Fruit fly (Drosophila melanogaster): ENCODE measurements around the gene CG17378.
A peak's percentile ranks its signal among the peaks of the same experiment; 100 is the strongest.

CG17378 gene

dm6 chr2L:6819230-6820049 is 45.6 kb downstream of the CG17378 start (continued):
- TF ChIP-seq tll (GFP tag; optimal IDR thresholded peaks at IDR 0.05) (no peak), Hsf (GFP tag; optimal IDR thresholded peaks at IDR 0.05) (peak; percentile 21), CG31441 (GFP tag; IDR thresholded peaks at IDR 0.05) (peak; percentile 55), hkb (optimal IDR thresholded peaks at IDR 0.05) (no peak), hkb (GFP tag; IDR thresholded peaks at IDR 0.05) (no peak), zfh1 (GFP tag; IDR thresholded peaks at IDR 0.05) (no peak), nmo (GFP tag; optimal IDR thresholded peaks at IDR 0.05) (peak; percentile 66), MBD-R2 (GFP tag; IDR thresholded peaks at IDR 0.05) (no peak), hth (optimal IDR thresholded peaks at IDR 0.05) (no peak), fd96Cb (tag; optimal IDR thresholded peaks at IDR 0.05) (peak; percentile 51), p53 (GFP tag; optimal IDR thresholded peaks at IDR 0.05) (no peak), CG6272 (GFP tag; IDR thresholded peaks at IDR 0.05) (no peak), TFAM (GFP tag; optimal IDR thresholded peaks at IDR 0.05) (no peak), Sry-δ (GFP tag; optimal IDR thresholded peaks at IDR 0.05) (no peak), CG7372 (GFP tag; IDR thresholded peaks at IDR 0.05) (no peak), CG15011 (GFP tag; optimal IDR thresholded peaks at IDR 0.05) (no peak), kni (GFP tag; optimal IDR thresholded peaks at IDR 0.05) (no peak), CG2120 (GFP tag; optimal IDR thresholded peaks at IDR 0.05) (peak; percentile 52), onecut (GFP tag; IDR thresholded peaks at IDR 0.05) (no peak), dysf (GFP tag; IDR thresholded peaks at IDR 0.05) (peak; percentile 62; the same call in 2 of the 3 replicates), MTF-1 (GFP tag; optimal IDR thresholded peaks at IDR 0.05; ENCODE audit: borderline replicate concordance) (no peak), CG9609 (GFP tag; optimal IDR thresholded peaks at IDR 0.05) (no peak), Lpt (GFP tag; optimal IDR thresholded peaks at IDR 0.05) (no peak), h (optimal IDR thresholded peaks at IDR 0.05) (no peak), Dref (GFP tag; IDR thresholded peaks at IDR 0.05) (no peak), Fer1 (GFP tag; optimal IDR thresholded peaks at IDR 0.05) (no peak), so (GFP tag; IDR thresholded peaks at IDR 0.05) (0 out of 3 replicates have a peak, but pooled peaks have one; percentile 20), CG6689 (GFP tag; IDR thresholded peaks at IDR 0.05) (peak; percentile 40; the same call in 1 of the 2 replicates), Optix (GFP tag; IDR thresholded peaks at IDR 0.05) (no peak), amos (GFP tag; IDR thresholded peaks at IDR 0.05; ENCODE audit: partially characterized antibody) (no peak), Vsx1 (GFP tag; optimal IDR thresholded peaks at IDR 0.05) (peak; percentile 11), Oli (tag; optimal IDR thresholded peaks at IDR 0.05) (peak; percentile 36), cas (GFP tag; IDR thresholded peaks at IDR 0.05) (no peak), CG18764 (GFP tag; optimal IDR thresholded peaks at IDR 0.05) (no peak), Dip2 (GFP tag; IDR thresholded peaks at IDR 0.05) (no peak), CG2889 (GFP tag; IDR thresholded peaks at IDR 0.05) (no peak), bbx (GFP tag; IDR thresholded peaks at IDR 0.05; ENCODE audit: partially characterized antibody) (no peak), danr (GFP tag; IDR thresholded peaks at IDR 0.05) (no peak), gro (GFP tag; optimal IDR thresholded peaks at IDR 0.05) (no peak), HLHmδ (GFP tag; optimal IDR thresholded peaks at IDR 0.05) (no peak), CG6765 (GFP tag; optimal IDR thresholded peaks at IDR 0.05) (no peak), CG1647 (GFP tag; optimal IDR thresholded peaks at IDR 0.05) (no peak), Kr (GFP tag; optimal IDR thresholded peaks at IDR 0.05) (no peak), CG31224 (GFP tag; IDR thresholded peaks at IDR 0.05) (0 out of 2 replicates have a peak, but pooled peaks have one; percentile 25), otp (GFP tag; IDR thresholded peaks at IDR 0.05) (no peak), ci (GFP tag; IDR thresholded peaks at IDR 0.05) (no peak), CG4730 (GFP tag; IDR thresholded peaks at IDR 0.05) (no peak), Dll (GFP tag; IDR thresholded peaks at IDR 0.05; ENCODE audit: partially characterized antibody) (no peak), slou (GFP tag; optimal IDR thresholded peaks at IDR 0.05) (no peak), CG8281 (tag; optimal IDR thresholded peaks at IDR 0.05) (no peak), pfk (GFP tag; optimal IDR thresholded peaks at IDR 0.05) (no peak)
